Fruit fly (Drosophila melanogaster): ENCODE results near the gene acs.

acs gene

DNA sequence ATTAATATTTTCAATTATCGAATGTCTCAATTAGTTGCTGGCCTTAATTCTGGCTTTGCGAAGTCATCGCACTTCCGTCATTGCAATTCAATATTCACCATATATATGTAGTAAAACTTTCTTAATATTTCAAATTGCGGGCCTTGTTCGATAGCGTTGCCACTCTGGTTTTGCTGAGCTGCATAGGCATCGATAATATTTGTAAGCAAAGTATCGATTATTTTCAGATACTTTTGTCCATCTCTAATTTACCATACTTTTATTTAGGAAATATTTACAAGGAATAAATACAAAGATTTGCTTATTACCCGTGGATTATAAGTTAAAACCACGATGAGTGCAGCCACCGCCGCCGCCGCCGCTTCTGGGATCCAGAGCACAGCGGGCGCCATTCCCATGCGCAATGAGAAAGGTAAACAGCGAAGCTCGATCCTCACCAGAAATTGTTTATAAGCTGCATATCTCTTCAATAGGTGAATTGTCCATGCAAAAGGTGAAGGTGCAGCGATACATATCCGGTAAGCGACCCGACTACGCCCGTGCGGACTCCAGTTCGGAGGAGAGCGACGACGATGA lies 30.5 kb upstream of the acs start, which contains the start of gene Mfap1 (continued):
- no peak for TF ChIP-seq CG1024 (GFP tag; IDR thresholded peaks at IDR 0.05)
- TF ChIP-seq caup (GFP tag; optimal IDR thresholded peaks at IDR 0.05; ENCODE audit: severe bottlenecking): no peak
- TF ChIP-seq unc-4 (GFP tag; IDR thresholded peaks at IDR 0.05; ENCODE audit: partially characterized antibody): peak; percentile 77
- peak; percentile 5 for TF ChIP-seq CG33213 (GFP tag; optimal IDR thresholded peaks at IDR 0.05)
- no peak for TF ChIP-seq CG1233 (GFP tag; optimal IDR thresholded peaks at IDR 0.05)
- no peak for TF ChIP-seq pho (GFP tag; optimal IDR thresholded peaks at IDR 0.05)
- no peak for TF ChIP-seq Dad (GFP tag; optimal IDR thresholded peaks at IDR 0.05)
- no peak for TF ChIP-seq so (GFP tag; IDR thresholded peaks at IDR 0.05)
- peak; percentile 13 for TF ChIP-seq lab (GFP tag; optimal IDR thresholded peaks at IDR 0.05)
- no peak for TF ChIP-seq B-H2 (GFP tag; optimal IDR thresholded peaks at IDR 0.05)
- TF ChIP-seq CG6272 (GFP tag; IDR thresholded peaks at IDR 0.05): no peak
- no peak for TF ChIP-seq Spps (tag; optimal IDR thresholded peaks at IDR 0.05)
- no peak for TF ChIP-seq da (GFP tag; optimal IDR thresholded peaks at IDR 0.05)
- no peak for TF ChIP-seq Usf (GFP tag; optimal IDR thresholded peaks at IDR 0.05)
- no peak for TF ChIP-seq CG13624 (GFP tag; optimal IDR thresholded peaks at IDR 0.05)
- TF ChIP-seq YL-1 (GFP tag; optimal IDR thresholded peaks at IDR 0.05): peak; percentile 33
- TF ChIP-seq run (tag; optimal IDR thresholded peaks at IDR 0.05): no peak
- no peak for TF ChIP-seq CG18764 (GFP tag; optimal IDR thresholded peaks at IDR 0.05)
- no peak for TF ChIP-seq ken (GFP tag; IDR thresholded peaks at IDR 0.05)
- no peak for TF ChIP-seq sd (tag; optimal IDR thresholded peaks at IDR 0.05)
- TF ChIP-seq CG3065 (GFP tag; optimal IDR thresholded peaks at IDR 0.05): no peak
- TF ChIP-seq CG32767 (GFP tag; IDR thresholded peaks at IDR 0.05): no peak
- TF ChIP-seq Hr39 (optimal IDR thresholded peaks at IDR 0.05): no peak
- TF ChIP-seq CG13296 (GFP tag; optimal IDR thresholded peaks at IDR 0.05): no peak
- no peak for TF ChIP-seq vfl (GFP tag; optimal IDR thresholded peaks at IDR 0.05)
- TF ChIP-seq CG16863 (GFP tag; optimal IDR thresholded peaks at IDR 0.05): peak; percentile 84
- peak; percentile 18 for TF ChIP-seq CG12659 (GFP tag; optimal IDR thresholded peaks at IDR 0.05)
- TF ChIP-seq Bdp1 (GFP tag; optimal IDR thresholded peaks at IDR 0.05): no peak
- TF ChIP-seq CG10431 (GFP tag; optimal IDR thresholded peaks at IDR 0.05): no peak
- TF ChIP-seq schlank (tag; optimal IDR thresholded peaks at IDR 0.05): no peak
- no peak for TF ChIP-seq CG7987 (GFP tag; optimal IDR thresholded peaks at IDR 0.05)
- no peak for TF ChIP-seq Dip2 (GFP tag; IDR thresholded peaks at IDR 0.05)
- no peak for TF ChIP-seq fd96Cb (tag; optimal IDR thresholded peaks at IDR 0.05)
- TF ChIP-seq CG30403 (GFP tag; optimal IDR thresholded peaks at IDR 0.05): no peak
- no peak for TF ChIP-seq Antp (GFP tag; optimal IDR thresholded peaks at IDR 0.05)
- no peak for TF ChIP-seq Adf1 (GFP tag; IDR thresholded peaks at IDR 0.05)
- TF ChIP-seq inv (GFP tag; IDR thresholded peaks at IDR 0.05; ENCODE audit: partially characterized antibody): peak; percentile 66; the same call in 1 of the 2 replicates
- no peak for TF ChIP-seq CG7357 (GFP tag; IDR thresholded peaks at IDR 0.05)
- peak; percentile 41; the same call in 1 of the 2 replicates for TF ChIP-seq tna (GFP tag; IDR thresholded peaks at IDR 0.05; ENCODE audit: partially characterized antibody)
- no peak for TF ChIP-seq sisA (GFP tag; IDR thresholded peaks at IDR 0.05)
- TF ChIP-seq CG8089 (GFP tag; optimal IDR thresholded peaks at IDR 0.05): no peak
- TF ChIP-seq az2 (GFP tag; optimal IDR thresholded peaks at IDR 0.05): no peak
- peak; percentile 18 for TF ChIP-seq lilli (GFP tag; optimal IDR thresholded peaks at IDR 0.05)
- TF ChIP-seq Hsf (GFP tag; optimal IDR thresholded peaks at IDR 0.05): no peak
- no peak for TF ChIP-seq sc (optimal IDR thresholded peaks at IDR 0.05)
- TF ChIP-seq sc (GFP tag; optimal IDR thresholded peaks at IDR 0.05): no peak
- no peak for TF ChIP-seq CG12769 (tag; optimal IDR thresholded peaks at IDR 0.05)
- TF ChIP-seq CG4617 (GFP tag; optimal IDR thresholded peaks at IDR 0.05; ENCODE audit: borderline replicate concordance): peak; percentile 84
- TF ChIP-seq CG1647 (GFP tag; optimal IDR thresholded peaks at IDR 0.05): no peak
- TF ChIP-seq CG10654 (GFP tag; optimal IDR thresholded peaks at IDR 0.05): peak; percentile 3
- TF ChIP-seq Ets97D (GFP tag; optimal IDR thresholded peaks at IDR 0.05): peak; percentile 22
- no peak for TF ChIP-seq CG4854 (GFP tag; optimal IDR thresholded peaks at IDR 0.05)

Data from whole organism, embryonic.